Worm (Caenorhabditis elegans) whole organism, L3 larva: ENCODE results near the gene mre-11.

Experiments
- R02D3.7 ChIP-seq: fragments of 150-350 bp; optimal IDR thresholded peaks from 2 replicates; lab custom pipeline; 2014; ENCODE audit warnings: missing biosample characterization, missing genetic modification characterization
- ceh-16 ChIP-seq: sonication (generic microtip); optimal IDR thresholded peaks from 2 replicates; lab custom pipeline; 2017; ENCODE audit warnings: missing biosample characterization, missing genetic modification characterization
- ceh-28 ChIP-seq: fragments of 150-350 bp; optimal IDR thresholded peaks from 2 replicates; lab custom pipeline; 2014; ENCODE audit warnings: missing biosample characterization, missing genetic modification reagents, missing genetic modification characterization
- ceh-82 ChIP-seq: fragments of 150-350 bp; optimal IDR thresholded peaks from 2 replicates; lab custom pipeline; 2014; ENCODE audit warnings: missing biosample characterization, missing genetic modification characterization
- ceh-9 ChIP-seq: sonication (generic microtip); optimal IDR thresholded peaks from 2 replicates; lab custom pipeline; 2018; ENCODE audit warnings: missing biosample characterization, missing genetic modification characterization
- egl-27 ChIP-seq: sonication (generic microtip); optimal IDR thresholded peaks from 4 replicates; lab custom pipeline; 2017; ENCODE audit warnings: missing biosample characterization, missing genetic modification reagents, missing genetic modification characterization
- elt-3 ChIP-seq, 3 experiments: fragments of 150-350 bp in 1 of 3; sonication (generic microtip) in 2 of 3; optimal IDR thresholded peaks; 2 replicates in 2 of 3; 4 replicates in 1 of 3; lab custom pipeline; 2014 to 2017; ENCODE audit warnings: missing biosample characterization in 3 of 3, missing genetic modification characterization in 3 of 3
- eor-1 ChIP-seq, 2 experiments: fragments of 150-350 bp; optimal IDR thresholded peaks; 2 replicates each; lab custom pipeline; 2014 to 2018; ENCODE audit warnings: missing biosample characterization in 2 of 2, missing genetic modification characterization in 2 of 2
- fkh-10 ChIP-seq: sonication (generic microtip); optimal IDR thresholded peaks from 2 replicates; lab custom pipeline; 2017; ENCODE audit warnings: missing biosample characterization, missing genetic modification reagents, missing genetic modification characterization
- fkh-2 ChIP-seq: fragments of 150-350 bp; optimal IDR thresholded peaks from 2 replicates; lab custom pipeline; 2014; ENCODE audit warnings: missing biosample characterization, missing genetic modification reagents, missing genetic modification characterization
- fos-1 ChIP-seq: fragments of 150-350 bp; optimal IDR thresholded peaks from 2 replicates; lab custom pipeline; 2014; ENCODE audit warnings: missing biosample characterization, missing genetic modification characterization
- hmg-11 ChIP-seq: sonication (generic microtip); optimal IDR thresholded peaks from 2 replicates; lab custom pipeline; 2016; ENCODE audit warnings: missing genetic modification characterization, missing compliant biosample characterization
- jun-1 ChIP-seq: fragments of 150-350 bp; optimal IDR thresholded peaks from 2 replicates; lab custom pipeline; 2014; ENCODE audit warnings: missing biosample characterization, missing genetic modification reagents, missing genetic modification characterization
- lin-15B ChIP-seq: fragments of 150-350 bp; optimal IDR thresholded peaks from 2 replicates; lab custom pipeline; 2014; ENCODE audit warnings: missing biosample characterization, missing genetic modification characterization
- lin-39 ChIP-seq: fragments of 150-350 bp; optimal IDR thresholded peaks from 2 replicates; lab custom pipeline; 2018; ENCODE audit warnings: missing biosample characterization, missing genetic modification reagents, missing genetic modification characterization
- mdl-1 ChIP-seq: fragments of 150-350 bp; optimal IDR thresholded peaks from 2 replicates; lab custom pipeline; 2014; ENCODE audit warnings: missing biosample characterization, missing genetic modification characterization
- mml-1 ChIP-seq: fragments of 150-350 bp; sonication (generic microtip); optimal IDR thresholded peaks from 3 replicates; lab custom pipeline; 2014; ENCODE audit warnings: missing biosample characterization, missing genetic modification characterization
- nfya-1 ChIP-seq: sonication (generic microtip); optimal IDR thresholded peaks from 2 replicates; lab custom pipeline; 2017; ENCODE audit warnings: missing genetic modification characterization, mild to moderate bottlenecking, missing compliant biosample characterization, antibody characterized with exemption, moderate library complexity; ENCODE audit not compliant: insufficient read depth
- nhr-11 ChIP-seq: fragments of 150-350 bp; optimal IDR thresholded peaks from 2 replicates; lab custom pipeline; 2014; ENCODE audit warnings: missing biosample characterization, missing genetic modification characterization
- nhr-12 ChIP-seq: fragments of 150-350 bp; optimal IDR thresholded peaks from 2 replicates; lab custom pipeline; 2014; ENCODE audit warnings: missing biosample characterization, missing genetic modification characterization
- nhr-23 ChIP-seq: fragments of 150-350 bp; optimal IDR thresholded peaks from 2 replicates; lab custom pipeline; 2014; ENCODE audit warnings: missing biosample characterization, missing genetic modification reagents, missing genetic modification characterization
- nhr-237 ChIP-seq: fragments of 150-350 bp; optimal IDR thresholded peaks from 2 replicates; lab custom pipeline; 2014; ENCODE audit warnings: missing biosample characterization, missing genetic modification characterization
- nhr-25 ChIP-seq: sonication (generic microtip); optimal IDR thresholded peaks from 2 replicates; lab custom pipeline; 2017; ENCODE audit warnings: missing biosample characterization, missing genetic modification characterization
- nhr-28 ChIP-seq: fragments of 150-350 bp; optimal IDR thresholded peaks from 2 replicates; lab custom pipeline; 2014; ENCODE audit warnings: missing biosample characterization, missing genetic modification characterization
- nhr-43 ChIP-seq: sonication (generic microtip); optimal IDR thresholded peaks from 2 replicates; lab custom pipeline; 2016; ENCODE audit warnings: mild to moderate bottlenecking, missing genetic modification characterization, missing compliant biosample characterization; ENCODE audit not compliant: poor library complexity, severe bottlenecking
- nhr-67 ChIP-seq: fragments of 150-350 bp; optimal IDR thresholded peaks from 2 replicates; lab custom pipeline; 2014; ENCODE audit warnings: missing biosample characterization, missing genetic modification characterization
- nhr-76 ChIP-seq: fragments of 150-350 bp; sonication (generic microtip); optimal IDR thresholded peaks from 5 replicates; lab custom pipeline; 2014; ENCODE audit warnings: missing biosample characterization, missing genetic modification characterization
- pha-4 ChIP-seq: fragments of 150-350 bp; optimal IDR thresholded peaks from 2 replicates; lab custom pipeline; 2014; ENCODE audit warnings: missing biosample characterization, missing genetic modification reagents, missing genetic modification characterization
- pqm-1 ChIP-seq: fragments of 150-350 bp; optimal IDR thresholded peaks from 2 replicates; lab custom pipeline; 2017; ENCODE audit warnings: missing biosample characterization, missing genetic modification characterization, inconsistent platforms
- sea-2 ChIP-seq: fragments of 150-350 bp; sonication (generic microtip); optimal IDR thresholded peaks from 4 replicates; lab custom pipeline; 2014; ENCODE audit warnings: missing biosample characterization, missing genetic modification reagents, missing genetic modification characterization
- skn-1 ChIP-seq: fragments of 150-350 bp; optimal IDR thresholded peaks from 2 replicates; lab custom pipeline; 2014; ENCODE audit warnings: missing biosample characterization, missing genetic modification characterization
- tbx-2 ChIP-seq: sonication (generic microtip); optimal IDR thresholded peaks from 2 replicates; lab custom pipeline; 2016; ENCODE audit warnings: mild to moderate bottlenecking, missing genetic modification characterization, missing compliant biosample characterization
- unc-62 ChIP-seq: fragments of 150-350 bp; sonication (generic microtip); optimal IDR thresholded peaks from 4 replicates; lab custom pipeline; 2014; ENCODE audit warnings: missing biosample characterization, missing genetic modification reagents, missing genetic modification characterization
- zag-1 ChIP-seq: fragments of 150-350 bp; optimal IDR thresholded peaks from 2 replicates; lab custom pipeline; 2014; ENCODE audit warnings: missing biosample characterization, missing genetic modification characterization
- ztf-11 ChIP-seq: fragments of 150-350 bp; optimal IDR thresholded peaks from 2 replicates; lab custom pipeline; 2014; ENCODE audit warnings: missing biosample characterization, missing genetic modification characterization
- ztf-4 ChIP-seq: fragments of 150-350 bp; optimal IDR thresholded peaks from 2 replicates; lab custom pipeline; 2014; ENCODE audit warnings: missing biosample characterization, missing genetic modification characterization

Gene mre-11

DNA sequence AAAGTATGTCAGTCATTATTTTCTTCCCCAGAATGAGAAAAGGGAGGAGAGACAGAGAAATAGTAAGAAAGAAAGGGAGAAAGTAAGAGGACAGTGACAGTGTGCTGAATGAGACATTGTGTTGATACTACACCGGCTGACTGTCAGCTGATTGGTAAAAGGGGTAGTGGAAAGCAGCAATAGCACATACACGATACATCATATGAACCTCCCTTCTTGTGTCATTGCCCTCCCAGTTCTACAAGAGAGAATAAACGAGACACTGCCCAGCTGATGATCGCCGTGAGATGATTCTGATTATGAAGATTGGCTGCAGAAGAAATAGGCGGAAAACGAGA, 16.9 kb downstream of the mre-11 start (continued):
- no peak for TF ChIP-seq nhr-76 (tag; lab: Kevin White, UChicago)
- peak; percentile 83 for TF ChIP-seq nhr-23 (tag; lab: Kevin White, UChicago)

DNA sequence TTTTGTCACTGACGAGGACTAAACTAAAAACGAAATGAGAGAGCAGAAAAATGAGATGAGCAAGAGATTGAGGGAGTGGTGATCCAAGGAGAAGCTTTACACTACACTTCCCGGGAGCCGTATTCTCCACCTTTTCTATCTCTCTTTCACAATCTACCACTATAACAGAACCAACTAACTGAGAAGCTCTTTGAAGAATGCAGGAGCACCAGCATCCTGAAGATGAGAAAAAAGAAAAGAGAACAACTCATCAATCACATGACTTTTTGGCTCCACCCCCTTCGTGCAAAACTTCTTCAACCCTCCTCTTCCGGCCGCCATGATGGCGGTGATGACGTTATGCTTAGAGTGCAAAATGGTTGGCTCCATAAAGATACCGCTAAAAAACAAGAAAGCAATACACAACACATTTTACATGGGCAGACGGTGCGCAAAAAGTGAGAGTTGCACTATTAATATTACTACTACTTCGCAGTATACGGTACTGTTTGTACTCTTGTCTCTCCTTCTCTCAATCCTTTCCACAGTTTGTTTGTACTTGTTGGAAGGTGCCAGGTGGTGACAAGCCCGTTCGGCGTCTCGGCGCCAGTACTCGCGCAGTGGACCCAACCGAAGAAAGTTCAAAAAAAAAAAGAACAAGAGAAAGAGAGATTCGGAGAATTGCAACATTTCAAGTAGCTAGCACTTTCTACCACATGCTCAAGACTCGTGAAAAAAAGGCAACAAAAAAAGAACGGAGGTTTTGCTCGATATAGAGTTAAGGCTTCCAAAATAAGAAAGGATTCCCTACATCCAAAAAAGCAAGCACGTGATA, 17.4 kb downstream of the mre-11 start:
- no peak for TF ChIP-seq pha-4 (tag; lab: Kevin White, UChicago)
- TF ChIP-seq unc-62 (GFP tag; lab: Kevin White, UChicago): no peak
- TF ChIP-seq nhr-67: no peak
- TF ChIP-seq eor-1 (tag; optimal IDR thresholded peaks at IDR 0.05; lab: Kevin White, UChicago): no peak
- TF ChIP-seq nfya-1 (tag; lab: Kevin White, UChicago): peak; percentile 4
- no peak for TF ChIP-seq ceh-28 (tag; lab: Kevin White, UChicago)
- no peak for TF ChIP-seq ceh-16 (tag; lab: Kevin White, UChicago)
- TF ChIP-seq nhr-11: peak; percentile 62
- TF ChIP-seq nhr-237 (tag; lab: Kevin White, UChicago): no peak
- no peak for TF ChIP-seq ztf-11 (tag; lab: Kevin White, UChicago)
- no peak for TF ChIP-seq nhr-43
- peak; percentile 34 for TF ChIP-seq pqm-1 (tag; lab: Kevin White, UChicago)
- no peak for TF ChIP-seq egl-27

DNA sequence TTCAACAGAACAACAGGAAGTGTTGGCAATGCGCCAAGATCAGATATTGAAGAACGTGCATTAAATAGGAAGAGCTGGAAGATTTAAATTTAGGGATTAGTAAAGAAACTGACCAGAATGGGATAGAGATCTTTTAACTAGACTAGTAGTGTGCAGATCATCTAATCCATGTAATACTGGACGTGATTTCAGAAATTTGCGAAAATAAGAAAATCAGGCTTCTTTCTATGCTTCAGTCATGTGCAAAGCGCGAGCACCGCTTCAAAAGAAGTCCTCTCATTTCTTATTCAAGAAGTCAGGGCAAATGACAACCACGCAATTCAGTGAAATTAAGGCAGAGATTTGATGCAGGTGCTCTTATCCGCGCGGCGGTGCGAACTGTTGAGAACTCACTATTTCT, 18.6 kb downstream of the mre-11 start:
- TF ChIP-seq lin-15B (tag; lab: Kevin White, UChicago) (no peak), jun-1 (tag; lab: Kevin White, UChicago) (no peak), ceh-9 (tag; lab: Kevin White, UChicago) (no peak), nhr-76 (tag; lab: Kevin White, UChicago) (no peak), R02D3.7 (tag; lab: Kevin White, UChicago) (no peak), ceh-82 (tag; lab: Kevin White, UChicago) (no peak), unc-62 (GFP tag; lab: Kevin White, UChicago) (no peak), tbx-2 (tag; lab: Kevin White, UChicago) (no peak)
- TF ChIP-seq, all 47 proteins: peak for 0

DNA sequence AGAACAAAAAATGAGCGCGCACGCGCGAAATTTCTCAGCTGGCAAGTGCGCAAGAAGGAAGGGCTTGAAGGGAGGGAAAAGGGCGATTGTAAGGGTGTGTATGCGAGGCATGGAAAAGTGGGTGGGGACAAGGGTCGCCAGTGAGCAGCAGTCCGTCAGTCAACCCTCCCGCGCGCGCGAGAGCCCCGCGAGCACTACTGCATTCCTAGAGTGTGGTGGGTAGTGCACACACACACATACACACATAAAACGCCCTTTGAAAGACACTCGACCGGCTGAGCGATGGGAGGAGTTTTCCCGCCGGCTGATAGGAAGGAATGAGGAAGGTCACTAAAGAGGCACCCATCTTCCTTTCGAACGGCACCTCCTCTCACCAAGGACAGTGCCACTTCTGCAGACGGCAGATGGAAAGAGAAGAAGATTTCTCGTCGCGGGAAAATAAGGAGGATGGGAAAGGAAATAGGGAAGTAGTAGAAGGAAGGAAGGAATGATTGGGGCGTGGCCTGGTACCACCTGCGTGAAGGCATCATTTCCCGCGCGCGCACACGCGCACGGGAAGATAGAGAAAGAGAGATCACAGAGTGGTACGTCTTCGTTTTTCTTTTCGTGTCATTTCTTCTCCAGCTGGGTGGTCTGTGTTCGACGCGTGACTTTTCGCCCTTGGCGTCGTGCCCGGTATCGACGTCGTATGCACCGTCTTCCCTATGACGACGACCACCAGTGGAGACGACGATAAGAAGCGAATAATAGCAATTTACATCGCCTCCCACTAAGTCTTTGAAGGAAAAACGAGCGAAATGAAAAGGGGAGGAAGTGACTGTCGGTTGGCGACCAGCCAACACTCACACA, 19.6 kb downstream of the mre-11 start:
- peak; percentile 34 for TF ChIP-seq tbx-2 (tag; lab: Kevin White, UChicago)
- peak; percentile 5 for TF ChIP-seq skn-1
- TF ChIP-seq nhr-12 (tag; lab: Kevin White, UChicago): no peak
- TF ChIP-seq pqm-1 (tag; lab: Kevin White, UChicago): no peak
- peak; percentile 78 for TF ChIP-seq lin-39 (tag; lab: Kevin White, UChicago)
- TF ChIP-seq mdl-1 (tag; lab: Kevin White, UChicago): peak; percentile 63
- TF ChIP-seq nhr-23 (tag; lab: Kevin White, UChicago): peak; percentile 95
- no peak for TF ChIP-seq nhr-28 (tag; lab: Kevin White, UChicago)
- TF ChIP-seq nhr-43: peak; percentile 96
- TF ChIP-seq elt-3 (tag; optimal IDR thresholded peaks at IDR 0.05; lab: Kevin White, UChicago): peak in 1 of 3 experiments; percentile 70
- TF ChIP-seq hmg-11 (tag; lab: Kevin White, UChicago): peak; percentile 33
- TF ChIP-seq fkh-10 (GFP tag; lab: Kevin White, UChicago): no peak
- TF ChIP-seq ztf-4: peak; percentile 28
- peak; percentile 81 for TF ChIP-seq nhr-25 (tag; lab: Kevin White, UChicago)
- peak; percentile 57 for TF ChIP-seq jun-1 (tag; lab: Kevin White, UChicago)
- TF ChIP-seq sea-2 (GFP tag; lab: Kevin White, UChicago): no peak
- TF ChIP-seq fos-1 (tag; lab: Kevin White, UChicago): no peak
- no peak for TF ChIP-seq mml-1 (tag; lab: Kevin White, UChicago)
- TF ChIP-seq zag-1 (tag; lab: Kevin White, UChicago): no peak
- peak; percentile 44 for TF ChIP-seq egl-27
- no peak for TF ChIP-seq fkh-2 (tag; lab: Kevin White, UChicago)
